Worm (Caenorhabditis elegans): Measurements from ENCODE around the gene drn-1.

The drn-1 gene

ce11 chrII:5264650-5265049 is 7.0 kb downstream of the drn-1 start:
- TF ChIP-seq elt-2 (tag; optimal IDR thresholded peaks at IDR 0.05): peak; percentile 58
- TF ChIP-seq egl-13 (tag; optimal IDR thresholded peaks at IDR 0.05): no peak
- TF ChIP-seq efl-1 (optimal IDR thresholded peaks at IDR 0.05): no peak
- TF ChIP-seq efl-1 (GFP tag; optimal IDR thresholded peaks at IDR 0.05 in 1 of 2): peak in 1 of 2 experiments; percentile 8

- TF ChIP-seq nhr-90 (tag; optimal IDR thresholded peaks at IDR 0.05; ENCODE audit: poor library complexity) (no peak), pqm-1 (tag; optimal IDR thresholded peaks at IDR 0.05) (no peak), isw-1 (GFP tag; IDR thresholded peaks at IDR 0.05) (no peak), aly-2 (tag; optimal IDR thresholded peaks at IDR 0.05) (no peak), grh-1 (GFP tag; IDR thresholded peaks at IDR 0.05) (no peak), ceh-8 (GFP tag; optimal IDR thresholded peaks at IDR 0.05) (no peak), skn-1 (tag; optimal IDR thresholded peaks at IDR 0.05) (no peak), pax-3 (tag; optimal IDR thresholded peaks at IDR 0.05) (no peak), fkh-4 (tag; optimal IDR thresholded peaks at IDR 0.05; ENCODE audit: borderline replicate concordance) (no peak), tbx-2 (tag; optimal IDR thresholded peaks at IDR 0.05) (no peak), ets-5 (GFP tag; IDR thresholded peaks at IDR 0.05) (no peak), ceh-88 (GFP tag; IDR thresholded peaks at IDR 0.05) (no peak), dpl-1 (GFP tag; optimal IDR thresholded peaks at IDR 0.05) (no peak), nhr-84 (tag; optimal IDR thresholded peaks at IDR 0.05) (no peak), elt-2 (tag; optimal IDR thresholded peaks at IDR 0.05) (no peak), rnt-1 (tag; optimal IDR thresholded peaks at IDR 0.05) (no peak), unc-130 (tag; optimal IDR thresholded peaks at IDR 0.05) (no peak), blmp-1 (tag; optimal IDR thresholded peaks at IDR 0.05) (no peak)
Observed at ce11 chrII:5255435-5255834, 16.2 kb downstream of the drn-1 start, which contains the start of gene frpr-4. TSS of gene frpr-4 (minus strand) at chrII:5255535.

- TF ChIP-seq nhr-237 (tag; optimal IDR thresholded peaks at IDR 0.05) (no peak), nhr-71 (tag; optimal IDR thresholded peaks at IDR 0.05) (peak; percentile 46), blmp-1 (tag; optimal IDR thresholded peaks at IDR 0.05) (peak; percentile 69), nhr-20 (tag; optimal IDR thresholded peaks at IDR 0.05) (peak; percentile 61), mdl-1 (tag; optimal IDR thresholded peaks at IDR 0.05) (peak in 1 of 2 experiments; percentile 24), elt-3 (tag; optimal IDR thresholded peaks at IDR 0.05) (peak in 1 of 6 experiments; percentile 60), tbx-2 (tag; optimal IDR thresholded peaks at IDR 0.05) (peak; percentile 1), nhr-90 (tag; optimal IDR thresholded peaks at IDR 0.05; ENCODE audit: poor library complexity) (peak; percentile 36), nhr-85 (tag) (peak; percentile 96), snu-23 (GFP tag; optimal IDR thresholded peaks at IDR 0.05) (peak; percentile 31), lin-14 (GFP tag; optimal IDR thresholded peaks at IDR 0.05) (peak; percentile 63), grh-1 (GFP tag; IDR thresholded peaks at IDR 0.05) (peak; percentile 84), fkh-4 (tag; optimal IDR thresholded peaks at IDR 0.05; ENCODE audit: borderline replicate concordance) (no peak), nhr-19 (GFP tag; conservative IDR thresholded peaks at IDR 0.05) (peak; percentile 19; the same call in 1 of the 2 replicates), lsy-2 (tag; optimal IDR thresholded peaks at IDR 0.05) (peak in 1 of 2 experiments; percentile 42), egl-27 (tag; optimal IDR thresholded peaks at IDR 0.05) (no peak), lir-3 (tag; optimal IDR thresholded peaks at IDR 0.05; ENCODE audit: poor library complexity) (no peak), lin-35 (GFP tag; optimal IDR thresholded peaks at IDR 0.05) (peak in 1 of 2 experiments; percentile 43)
Observed at ce11 chrII:5246791-5247361, 24.8 kb downstream of the drn-1 start, which contains the start of gene ptr-6. TSS of gene ptr-6 (minus strand) at chrII:5246837.

- TF ChIP-seq sup-37 (GFP tag; optimal IDR thresholded peaks at IDR 0.05): no peak
- TF ChIP-seq tlp-1 (tag; optimal IDR thresholded peaks at IDR 0.05): no peak
- TF ChIP-seq nhr-11 (tag; optimal IDR thresholded peaks at IDR 0.05): no peak
Observed at ce11 chrII:5241560-5241959, 30.1 kb downstream of the drn-1 start, which contains the start of gene T16D1.1. TSS of gene T16D1.1 (minus strand) at chrII:5241660.

Measured in whole organism, L1 larva.